Fruit fly (Drosophila melanogaster) whole organism, embryonic: Measurements from ENCODE around the gene f-cup.

Source experiments
- Ada2b ChIP-seq: fragments of 200-800 bp; sonication (Bioruptor generic); IDR thresholded peaks from 2 replicates; pipeline ENCODE4 v1.3.6; 2022; ENCODE audit warnings: missing biosample characterization, missing genetic modification characterization
- Asciz ChIP-seq: fragments of 200-800 bp; sonication (Bioruptor generic); optimal IDR thresholded peaks from 2 replicates; lab custom pipeline; 2017; ENCODE audit warnings: missing biosample characterization, mild to moderate bottlenecking, missing genetic modification characterization, missing genetic modification reagents
- CG10147 ChIP-seq: fragments of 200-800 bp; sonication (Bioruptor generic); optimal IDR thresholded peaks from 2 replicates; lab custom pipeline; 2019; ENCODE audit warnings: missing biosample characterization, mild to moderate bottlenecking, missing genetic modification characterization, moderate library complexity
- CG10267 ChIP-seq: fragments of 200-800 bp; sonication (Bioruptor generic); optimal IDR thresholded peaks from 2 replicates; lab custom pipeline; 2018; ENCODE audit warnings: missing biosample characterization, mild to moderate bottlenecking, missing genetic modification characterization, moderate library complexity
- CG10321 ChIP-seq: fragments of 200-800 bp; sonication (Bioruptor generic); IDR thresholded peaks from 2 replicates; pipeline ENCODE4 v1.3.6; 2022; ENCODE audit warnings: missing biosample characterization, missing genetic modification characterization
- CG11723 ChIP-seq: fragments of 200-800 bp; sonication (Bioruptor generic); optimal IDR thresholded peaks from 2 replicates; lab custom pipeline; 2017; ENCODE audit warnings: missing biosample characterization, mild to moderate bottlenecking, missing genetic modification characterization
- CG12104 ChIP-seq: fragments of 200-800 bp; sonication (Bioruptor generic); optimal IDR thresholded peaks from 3 replicates; lab custom pipeline; 2016; ENCODE audit warnings: missing biosample characterization, missing genetic modification characterization
- CG12155 ChIP-seq: fragments of 200-800 bp; sonication (Bioruptor generic); optimal IDR thresholded peaks from 3 replicates; lab custom pipeline; 2016; ENCODE audit warnings: missing biosample characterization, missing genetic modification characterization
- CG12219 ChIP-seq: fragments of 200-800 bp; sonication (Bioruptor generic); optimal IDR thresholded peaks from 3 replicates; lab custom pipeline; 2018; ENCODE audit warnings: missing biosample characterization, mild to moderate bottlenecking, missing genetic modification characterization
- CG15073 ChIP-seq: fragments of 200-800 bp; sonication (Bioruptor generic); optimal IDR thresholded peaks from 2 replicates; lab custom pipeline; 2016; ENCODE audit warnings: missing biosample characterization, missing genetic modification characterization
- CG16815 ChIP-seq: fragments of 200-800 bp; sonication (Bioruptor generic); optimal IDR thresholded peaks from 3 replicates; lab custom pipeline; 2017; ENCODE audit warnings: missing biosample characterization, mild to moderate bottlenecking, missing genetic modification characterization
- CG17912 ChIP-seq: fragments of 200-800 bp; sonication (Bioruptor generic); optimal IDR thresholded peaks from 2 replicates; lab custom pipeline; 2018; ENCODE audit warnings: missing biosample characterization, mild to moderate bottlenecking, missing genetic modification characterization
- CG1832 ChIP-seq: fragments of 200-800 bp; sonication (Bioruptor generic); optimal IDR thresholded peaks from 2 replicates; lab custom pipeline; 2017; ENCODE audit warnings: missing biosample characterization, mild to moderate bottlenecking, missing genetic modification characterization, inconsistent platforms
- CG18764 ChIP-seq: fragments of 200-800 bp; sonication (Bioruptor generic); optimal IDR thresholded peaks from 3 replicates; lab custom pipeline; 2016; ENCODE audit warnings: missing biosample characterization, missing genetic modification characterization
- CG2116 ChIP-seq: fragments of 200-800 bp; sonication (Bioruptor generic); optimal IDR thresholded peaks from 3 replicates; lab custom pipeline; 2018; ENCODE audit warnings: missing biosample characterization, mild to moderate bottlenecking, missing genetic modification characterization
- CG4404 ChIP-seq: fragments of 200-800 bp; sonication (Bioruptor generic); IDR thresholded peaks from 2 replicates; pipeline ENCODE4 v1.3.6; 2022; ENCODE audit warnings: missing biosample characterization, missing genetic modification characterization
- CG4707 ChIP-seq: fragments of 200-800 bp; sonication (Bioruptor generic); optimal IDR thresholded peaks from 2 replicates; lab custom pipeline; 2018; ENCODE audit warnings: missing biosample characterization, mild to moderate bottlenecking, missing genetic modification characterization, moderate library complexity
- CG4854 ChIP-seq: fragments of 200-800 bp; sonication (Bioruptor generic); optimal IDR thresholded peaks from 2 replicates; lab custom pipeline; 2016; ENCODE audit warnings: missing biosample characterization, missing genetic modification characterization, inconsistent platforms
- CG6683 ChIP-seq: fragments of 200-800 bp; sonication (Bioruptor generic); optimal IDR thresholded peaks from 2 replicates; lab custom pipeline; 2017; ENCODE audit warnings: missing biosample characterization, mild to moderate bottlenecking, missing genetic modification characterization, missing genetic modification reagents
- CG6765 ChIP-seq: fragments of 200-800 bp; sonication (Bioruptor generic); optimal IDR thresholded peaks from 3 replicates; lab custom pipeline; 2017; ENCODE audit warnings: missing biosample characterization, mild to moderate bottlenecking, missing genetic modification characterization
- CG7839 ChIP-seq: fragments of 200-800 bp; sonication (Bioruptor generic); optimal IDR thresholded peaks from 3 replicates; lab custom pipeline; 2018; ENCODE audit warnings: missing biosample characterization, mild to moderate bottlenecking, missing genetic modification characterization, moderate library complexity
- Dip2 ChIP-seq: fragments of 200-800 bp; sonication (Bioruptor generic); IDR thresholded peaks from 2 replicates; pipeline ENCODE4 v1.3.6; 2022; ENCODE audit warnings: missing biosample characterization, missing genetic modification characterization
- Dp ChIP-seq: fragments of 200-800 bp; sonication (Bioruptor generic); optimal IDR thresholded peaks from 2 replicates; lab custom pipeline; 2018; ENCODE audit warnings: missing biosample characterization, mild to moderate bottlenecking, missing genetic modification characterization, moderate library complexity
- H15 ChIP-seq: fragments of 200-800 bp; sonication (Bioruptor generic); IDR thresholded peaks from 3 replicates; pipeline ENCODE4 v1.3.6; 2022; ENCODE audit warnings: missing biosample characterization, missing genetic modification characterization
- HLH3B ChIP-seq: fragments of 200-800 bp; sonication (Bioruptor generic); IDR thresholded peaks from 2 replicates; pipeline ENCODE4 v1.3.6; 2022; ENCODE audit warnings: missing biosample characterization, missing genetic modification characterization
- ab ChIP-seq: fragments of 200-800 bp; sonication (Bioruptor generic); optimal IDR thresholded peaks from 2 replicates; lab custom pipeline; 2016; ENCODE audit warnings: missing biosample characterization, missing genetic modification characterization
- aop ChIP-seq: fragments of 200-800 bp; sonication (Bioruptor generic); IDR thresholded peaks from 2 replicates; pipeline ENCODE4 v1.3.6; 2022; ENCODE audit warnings: missing biosample characterization, missing genetic modification characterization
- ato ChIP-seq: fragments of 200-800 bp; sonication (Bioruptor generic); IDR thresholded peaks from 2 replicates; pipeline ENCODE4 v1.3.6; 2022; ENCODE audit warnings: missing biosample characterization, missing genetic modification characterization; ENCODE audit not compliant: partially characterized antibody
- btn ChIP-seq: fragments of 200-800 bp; sonication (Bioruptor generic); optimal IDR thresholded peaks from 2 replicates; lab custom pipeline; 2016; ENCODE audit warnings: missing biosample characterization, missing genetic modification characterization
- cas ChIP-seq: fragments of 200-800 bp; sonication (Bioruptor generic); IDR thresholded peaks from 2 replicates; pipeline ENCODE4 v1.3.6; 2022; ENCODE audit warnings: missing biosample characterization, missing genetic modification characterization
- chinmo ChIP-seq: fragments of 200-800 bp; sonication (Bioruptor generic); IDR thresholded peaks from 4 replicates; pipeline ENCODE4 v1.3.6; 2022; ENCODE audit warnings: missing biosample characterization, missing genetic modification characterization; ENCODE audit not compliant: partially characterized antibody
- chm ChIP-seq: fragments of 200-800 bp; sonication (Bioruptor generic); IDR thresholded peaks from 2 replicates; pipeline ENCODE4 v1.3.6; 2022; ENCODE audit warnings: missing biosample characterization, missing genetic modification characterization
- corto ChIP-seq: fragments of 200-800 bp; sonication (Bioruptor generic); optimal IDR thresholded peaks from 2 replicates; lab custom pipeline; 2016; ENCODE audit warnings: missing biosample characterization, mild to moderate bottlenecking, missing genetic modification characterization, moderate library complexity
- crp ChIP-seq, 2 experiments: fragments of 200-800 bp; sonication (Bioruptor generic); optimal IDR thresholded peaks; 2 replicates in 1 of 2; 3 replicates in 1 of 2; lab custom pipeline; 2017; ENCODE audit warnings: missing biosample characterization in 2 of 2, missing genetic modification characterization in 2 of 2, mild to moderate bottlenecking in 1 of 2, moderate library complexity in 1 of 2
- fd64A ChIP-seq: fragments of 200-800 bp; sonication (Bioruptor generic); optimal IDR thresholded peaks from 3 replicates; lab custom pipeline; 2018; ENCODE audit warnings: missing biosample characterization, mild to moderate bottlenecking, missing genetic modification characterization
- gem ChIP-seq: fragments of 200-800 bp; sonication (Bioruptor generic); optimal IDR thresholded peaks from 2 replicates; lab custom pipeline; 2019; ENCODE audit warnings: missing biosample characterization, mild to moderate bottlenecking, missing genetic modification characterization, moderate library complexity
- grn ChIP-seq: fragments of 200-800 bp; sonication (Bioruptor generic); optimal IDR thresholded peaks from 3 replicates; lab custom pipeline; 2017; ENCODE audit warnings: missing biosample characterization, missing genetic modification characterization
- hbn ChIP-seq: fragments of 200-800 bp; sonication (Bioruptor generic); IDR thresholded peaks from 2 replicates; pipeline ENCODE4 v1.3.6; 2022; ENCODE audit warnings: missing biosample characterization, missing genetic modification characterization; ENCODE audit not compliant: partially characterized antibody
- kni ChIP-seq: fragments of 200-800 bp; sonication (Bioruptor generic); optimal IDR thresholded peaks from 3 replicates; lab custom pipeline; 2017; ENCODE audit warnings: mild to moderate bottlenecking, missing biosample characterization, missing genetic modification reagents, missing genetic modification characterization
- lov ChIP-seq, 2 experiments: fragments of 200-800 bp in 1 of 2; fragments of >200 bp in 1 of 2; sonication (Bioruptor generic) in 1 of 2; IDR thresholded peaks in 1 of 2; optimal IDR thresholded peaks in 1 of 2; 2 replicates in 1 of 2; 3 replicates in 1 of 2; pipeline versions ENCODE4 v1.3.6 to Lab custom; 2017 to 2022; ENCODE audit warnings: missing biosample characterization in 1 of 2, missing genetic modification characterization in 1 of 2
- maf-S ChIP-seq: fragments of 200-800 bp; sonication (Bioruptor generic); optimal IDR thresholded peaks from 2 replicates; lab custom pipeline; 2016; ENCODE audit warnings: missing biosample characterization, missing genetic modification characterization
- pnt ChIP-seq: fragments of 200-800 bp; sonication (Bioruptor generic); optimal IDR thresholded peaks from 3 replicates; lab custom pipeline; 2016; ENCODE audit warnings: missing biosample characterization, missing genetic modification characterization
- ro ChIP-seq: fragments of 200-800 bp; sonication (Bioruptor generic); IDR thresholded peaks from 2 replicates; pipeline ENCODE4 v1.3.6; 2022; ENCODE audit warnings: missing biosample characterization, missing genetic modification characterization
- sd ChIP-seq: fragments of 200-800 bp; sonication (Bioruptor generic); optimal IDR thresholded peaks from 3 replicates; lab custom pipeline; 2018; ENCODE audit warnings: missing biosample characterization, mild to moderate bottlenecking, missing genetic modification characterization, moderate library complexity
- stc ChIP-seq: fragments of 200-800 bp; sonication (Bioruptor generic); IDR thresholded peaks from 2 replicates; pipeline ENCODE4 v1.3.6; 2022; ENCODE audit warnings: missing biosample characterization, missing genetic modification characterization
- stwl ChIP-seq: fragments of 200-800 bp; sonication (Bioruptor generic); optimal IDR thresholded peaks from 3 replicates; lab custom pipeline; 2018; ENCODE audit warnings: missing biosample characterization, mild to moderate bottlenecking, missing genetic modification characterization, moderate library complexity
- zf30C ChIP-seq: fragments of 200-800 bp; sonication (Bioruptor generic); optimal IDR thresholded peaks from 3 replicates; lab custom pipeline; 2018; ENCODE audit warnings: missing biosample characterization, mild to moderate bottlenecking, missing genetic modification characterization

f-cup gene

DNA sequence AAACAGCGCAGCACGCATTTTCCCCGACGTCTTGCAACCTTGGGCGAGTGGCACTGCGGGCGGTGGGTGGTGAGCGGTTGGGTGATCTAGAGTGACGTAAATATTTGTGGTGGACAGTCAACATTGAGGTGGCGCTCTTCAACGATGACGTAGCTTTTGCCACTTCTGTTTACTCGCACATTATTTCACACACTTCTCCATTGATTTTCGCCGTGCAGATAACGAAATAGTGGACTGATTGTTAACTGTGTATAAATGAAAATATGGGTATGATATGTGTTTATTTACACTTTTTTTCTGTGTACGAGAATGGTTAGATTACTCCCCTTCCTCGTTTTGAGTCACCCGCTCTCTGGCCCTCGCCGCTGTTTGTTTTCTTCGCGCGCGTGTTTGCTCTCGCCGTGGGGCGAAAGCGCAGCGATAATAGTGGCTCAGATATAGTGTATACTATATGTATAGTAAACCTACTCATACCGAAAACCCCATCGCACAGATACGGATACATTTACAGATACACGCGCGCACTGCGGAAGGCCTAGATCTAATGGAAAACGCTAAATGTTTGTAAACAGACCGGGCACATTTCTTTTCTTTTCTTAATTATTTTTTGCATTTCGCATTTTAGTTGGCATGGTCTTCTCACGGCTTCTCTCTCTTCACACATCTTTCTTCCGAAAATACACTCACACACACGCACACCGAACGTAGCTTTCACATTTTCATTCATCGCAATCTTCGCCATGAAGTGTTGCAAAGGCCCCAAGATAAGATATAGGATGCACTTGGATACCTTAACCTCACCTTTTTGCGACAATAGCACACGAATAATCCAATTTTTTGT lies 14.0 kb downstream of the f-cup start, which contains the start of gene omd (continued):
- TF ChIP-seq corto (GFP tag; lab: Kevin White, UChicago) (no peak), CG12104 (GFP tag; lab: Kevin White, UChicago) (peak; percentile 18), stwl (tag; lab: Kevin White, UChicago) (no peak), CG15073 (GFP tag; lab: Kevin White, UChicago) (no peak), CG10147 (peak; percentile 44), CG6683 (GFP tag; lab: Kevin White, UChicago) (peak; percentile 74), ato (GFP tag; lab: Robert Waterston, UW) (no peak), gem (tag; lab: Kevin White, UChicago) (no peak), ab (no peak), aop (GFP tag; lab: Robert Waterston, UW) (no peak), CG12155 (peak; percentile 8), hbn (GFP tag; lab: Robert Waterston, UW) (no peak), crp (GFP tag; optimal IDR thresholded peaks at IDR 0.05; lab: Kevin White, UChicago) (peak in 1 of 2 experiments; percentile 7), CG4707 (peak; percentile 69), grn (GFP tag; lab: Kevin White, UChicago) (peak; percentile 81), sd (tag; lab: Kevin White, UChicago) (no peak), Asciz (GFP tag; lab: Kevin White, UChicago) (peak; percentile 66), H15 (0 out of 3 replicates have a peak, but pooled peaks have one; percentile 23), CG11723 (GFP tag; lab: Kevin White, UChicago) (no peak), pnt (peak; percentile 51), Dip2 (no peak), kni (GFP tag; lab: Kevin White, UChicago) (no peak), maf-S (GFP tag; lab: Kevin White, UChicago) (peak; percentile 56), Dp (GFP tag; lab: Kevin White, UChicago) (peak; percentile 9), lov (optimal IDR thresholded peaks at IDR 0.05; lab: Kevin White, UChicago) (no peak), lov (GFP tag; IDR thresholded peaks at IDR 0.05; lab: Robert Waterston, UW) (peak; percentile 80), fd64A (GFP tag; lab: Kevin White, UChicago) (peak; percentile 69), CG18764 (peak; percentile 44), CG12219 (GFP tag; lab: Kevin White, UChicago) (peak; percentile 61), ro (GFP tag; lab: Robert Waterston, UW) (no peak), CG4854 (GFP tag; lab: Kevin White, UChicago) (peak; percentile 38), CG10267 (tag; lab: Kevin White, UChicago) (peak; percentile 2), CG16815 (GFP tag; lab: Kevin White, UChicago) (no peak), CG4404 (GFP tag; lab: Robert Waterston, UW) (no peak), CG7839 (tag; lab: Kevin White, UChicago) (no peak), HLH3B (GFP tag; lab: Robert Waterston, UW) (peak; percentile 59; the same call in 1 of the 2 replicates), CG2116 (GFP tag; lab: Kevin White, UChicago) (peak; percentile 40), Ada2b (GFP tag; lab: Robert Waterston, UW) (peak; percentile 27; the same call in 1 of the 2 replicates), stc (GFP tag; lab: Robert Waterston, UW) (no peak), chm (peak; percentile 52; the same call in 1 of the 2 replicates), CG17912 (peak; percentile 56), chinmo (GFP tag; lab: Robert Waterston, UW) (0 out of 4 replicates have a peak, but pooled peaks have one; percentile 66), CG6765 (GFP tag; lab: Kevin White, UChicago) (peak; percentile 64), cas (no peak), CG10321 (GFP tag; lab: Robert Waterston, UW) (no peak), btn (GFP tag; lab: Kevin White, UChicago) (peak; percentile 63), zf30C (peak; percentile 81), CG1832 (no peak)
